Worm (Caenorhabditis elegans) whole organism, L2 larva: ENCODE data around the gene srsx-10.

Source experiments
- R02D3.7 ChIP-seq: fragments of 150-350 bp; optimal IDR thresholded peaks from 2 replicates; lab custom pipeline; 2014; ENCODE audit warnings: missing biosample characterization, missing genetic modification characterization
- Y55F3AM.14 ChIP-seq: fragments of 200-800 bp; sonication (Bioruptor generic); optimal IDR thresholded peaks from 2 replicates; lab custom pipeline; 2018; ENCODE audit warnings: mild to moderate bottlenecking, missing genetic modification characterization, missing compliant biosample characterization
- ZK546.5 ChIP-seq: sonication (generic microtip); optimal IDR thresholded peaks from 2 replicates; lab custom pipeline; 2017; ENCODE audit warnings: missing biosample characterization, missing genetic modification characterization
- ama-1 ChIP-seq: fragments of 150-350 bp; optimal IDR thresholded peaks from 2 replicates; lab custom pipeline; 2018; ENCODE audit warnings: inconsistent platforms
- ceh-16 ChIP-seq: fragments of 150-350 bp; optimal IDR thresholded peaks from 2 replicates; lab custom pipeline; 2014; ENCODE audit warnings: missing biosample characterization, missing genetic modification characterization
- ceh-82 ChIP-seq: fragments of 150-350 bp; optimal IDR thresholded peaks from 2 replicates; lab custom pipeline; 2014; ENCODE audit warnings: missing biosample characterization, missing genetic modification characterization
- crh-2 ChIP-seq: sonication (generic microtip); optimal IDR thresholded peaks from 2 replicates; lab custom pipeline; 2017; ENCODE audit warnings: missing biosample characterization, missing genetic modification characterization
- dmd-4 ChIP-seq: sonication (generic microtip); optimal IDR thresholded peaks from 2 replicates; lab custom pipeline; 2017; ENCODE audit warnings: missing biosample characterization, missing genetic modification characterization
- elt-1 ChIP-seq: fragments of 150-350 bp; optimal IDR thresholded peaks from 2 replicates; lab custom pipeline; 2014; ENCODE audit warnings: missing biosample characterization, missing genetic modification characterization
- elt-3 ChIP-seq: sonication (generic microtip); optimal IDR thresholded peaks from 2 replicates; lab custom pipeline; 2017; ENCODE audit warnings: missing biosample characterization, missing genetic modification characterization
- fos-1 ChIP-seq: fragments of 150-350 bp; optimal IDR thresholded peaks from 2 replicates; lab custom pipeline; 2014; ENCODE audit warnings: missing biosample characterization, missing genetic modification characterization
- gmeb-1 ChIP-seq: fragments of 150-350 bp; optimal IDR thresholded peaks from 2 replicates; lab custom pipeline; 2014; ENCODE audit warnings: missing biosample characterization, missing genetic modification characterization
- lin-11 ChIP-seq: fragments of 150-350 bp; sonication (generic microtip); optimal IDR thresholded peaks from 2 replicates; lab custom pipeline; 2014; ENCODE audit warnings: missing biosample characterization, missing genetic modification characterization, inconsistent platforms, mixed read lengths
- lin-13 ChIP-seq: fragments of 150-350 bp; optimal IDR thresholded peaks from 2 replicates; lab custom pipeline; 2014; ENCODE audit warnings: missing biosample characterization, missing genetic modification reagents, missing genetic modification characterization
- lin-39 ChIP-seq: fragments of 150-350 bp; optimal IDR thresholded peaks from 2 replicates; lab custom pipeline; 2014; ENCODE audit warnings: missing biosample characterization, missing genetic modification reagents, missing genetic modification characterization
- lsy-2 ChIP-seq, 2 experiments: fragments of 150-350 bp in 1 of 2; sonication (generic microtip) in 1 of 2; optimal IDR thresholded peaks; 2 replicates each; lab custom pipeline; 2014 to 2017; ENCODE audit warnings: missing biosample characterization in 2 of 2, missing genetic modification characterization in 2 of 2
- mab-5 ChIP-seq: fragments of 150-350 bp; optimal IDR thresholded peaks from 2 replicates; lab custom pipeline; 2014; ENCODE audit warnings: missing biosample characterization, missing genetic modification characterization
- mdl-1 ChIP-seq, 2 experiments: fragments of 150-350 bp in 1 of 2; sonication (generic microtip) in 1 of 2; optimal IDR thresholded peaks; 2 replicates each; lab custom pipeline; 2017; ENCODE audit warnings: missing biosample characterization in 2 of 2, missing genetic modification characterization in 2 of 2
- nhr-10 ChIP-seq: sonication (generic microtip); optimal IDR thresholded peaks from 2 replicates; lab custom pipeline; 2017; ENCODE audit warnings: missing biosample characterization, missing genetic modification characterization
- nhr-11 ChIP-seq: fragments of 150-350 bp; optimal IDR thresholded peaks from 2 replicates; lab custom pipeline; 2014; ENCODE audit warnings: missing biosample characterization, missing genetic modification characterization
- nhr-129 ChIP-seq: fragments of 150-350 bp; optimal IDR thresholded peaks from 2 replicates; lab custom pipeline; 2014; ENCODE audit warnings: missing biosample characterization, missing genetic modification characterization
- nhr-21 ChIP-seq: fragments of 150-350 bp; optimal IDR thresholded peaks from 2 replicates; lab custom pipeline; 2014; ENCODE audit warnings: missing biosample characterization, missing genetic modification characterization
- nhr-23 ChIP-seq: fragments of 150-350 bp; optimal IDR thresholded peaks from 2 replicates; lab custom pipeline; 2014; ENCODE audit warnings: missing biosample characterization, missing genetic modification reagents, missing genetic modification characterization
- nhr-25 ChIP-seq: fragments of 150-350 bp; sonication (generic microtip); optimal IDR thresholded peaks from 3 replicates; lab custom pipeline; 2014; ENCODE audit warnings: missing biosample characterization, missing genetic modification characterization
- peb-1 ChIP-seq: fragments of 150-350 bp; optimal IDR thresholded peaks from 2 replicates; lab custom pipeline; 2014; ENCODE audit warnings: missing biosample characterization, missing genetic modification characterization
- sem-4 ChIP-seq: fragments of 150-350 bp; optimal IDR thresholded peaks from 2 replicates; lab custom pipeline; 2014; ENCODE audit warnings: missing biosample characterization, missing genetic modification reagents, missing genetic modification characterization
- sma-3 ChIP-seq: sonication (generic microtip); optimal IDR thresholded peaks from 2 replicates; lab custom pipeline; 2016; ENCODE audit warnings: missing genetic modification reagents, missing genetic modification characterization, missing compliant biosample characterization
- sma-9 ChIP-seq, 2 experiments: fragments of 150-350 bp in 1 of 2; sonication (generic microtip) in 1 of 2; optimal IDR thresholded peaks; 2 replicates each; lab custom pipeline; 2014 to 2016; ENCODE audit warnings: missing genetic modification characterization in 2 of 2, mild to moderate bottlenecking in 1 of 2, missing biosample characterization in 1 of 2, missing compliant biosample characterization in 1 of 2, missing genetic modification reagents in 1 of 2, moderate library complexity in 1 of 2
- snpc-4 ChIP-seq: fragments of 150-350 bp; optimal IDR thresholded peaks from 2 replicates; lab custom pipeline; 2014; ENCODE audit warnings: missing biosample characterization, missing genetic modification characterization
- unc-39 ChIP-seq: fragments of 150-350 bp; optimal IDR thresholded peaks from 2 replicates; lab custom pipeline; 2014; ENCODE audit warnings: missing biosample characterization, missing genetic modification characterization
- unc-55 ChIP-seq: fragments of 150-350 bp; sonication (generic microtip); optimal IDR thresholded peaks from 3 replicates; lab custom pipeline; 2014; ENCODE audit warnings: missing biosample characterization, missing genetic modification reagents, missing genetic modification characterization
- unc-62 ChIP-seq: fragments of 150-350 bp; optimal IDR thresholded peaks from 2 replicates; lab custom pipeline; 2014; ENCODE audit warnings: missing biosample characterization, missing genetic modification reagents, missing genetic modification characterization
- zag-1 ChIP-seq: fragments of 150-350 bp; optimal IDR thresholded peaks from 2 replicates; lab custom pipeline; 2014; ENCODE audit warnings: missing biosample characterization, missing genetic modification characterization
- ztf-1 ChIP-seq: fragments of 200-800 bp; sonication (Bioruptor generic); conservative IDR thresholded peaks from 2 replicates; pipeline ENCODE4 v1.3.6; 2022; ENCODE audit warnings: missing genetic modification characterization, missing compliant biosample characterization
- ztf-11 ChIP-seq: sonication (generic microtip); optimal IDR thresholded peaks from 2 replicates; lab custom pipeline; 2017; ENCODE audit warnings: missing biosample characterization, missing genetic modification characterization
- ztf-4 ChIP-seq: fragments of 150-350 bp; optimal IDR thresholded peaks from 2 replicates; lab custom pipeline; 2014; ENCODE audit warnings: missing biosample characterization, missing genetic modification characterization

The srsx-10 gene

ce11 chrV:4951434-4951833, 23.1 kb downstream of the srsx-10 start, which contains the start of gene str-207:
Gene str-207 (plus strand): TSS chrV:4951734.
- TF ChIP-seq R02D3.7 (tag; lab: Kevin White, UChicago) (no peak), crh-2 (tag; lab: Kevin White, UChicago) (no peak), lin-13 (GFP tag; lab: Kevin White, UChicago) (no peak), ztf-1 (no peak), sma-9 (GFP tag; optimal IDR thresholded peaks at IDR 0.05; lab: Kevin White, UChicago) (no peak), sma-9 (tag; optimal IDR thresholded peaks at IDR 0.05; lab: Kevin White, UChicago) (no peak), nhr-21 (tag; lab: Kevin White, UChicago) (no peak), sma-3 (GFP tag; lab: Kevin White, UChicago) (no peak), unc-55 (GFP tag; lab: Kevin White, UChicago) (no peak), unc-39 (tag; lab: Kevin White, UChicago) (no peak), ama-1 (no peak), nhr-23 (no peak), mdl-1 (tag; optimal IDR thresholded peaks at IDR 0.05; lab: Kevin White, UChicago) (no peak), gmeb-1 (tag; lab: Kevin White, UChicago) (no peak), nhr-11 (tag; lab: Kevin White, UChicago) (no peak), ztf-4 (tag; lab: Kevin White, UChicago) (no peak), snpc-4 (no peak), ZK546.5 (tag; lab: Kevin White, UChicago) (no peak), nhr-129 (tag; lab: Kevin White, UChicago) (no peak)

ce11 chrV:4948635-4949034, 25.9 kb downstream of the srsx-10 start, which contains the start of gene str-209:
Gene str-209 (plus strand): TSS chrV:4948935.
- no peak for TF ChIP-seq peb-1 (tag; lab: Kevin White, UChicago)
- no peak for TF ChIP-seq mab-5
- TF ChIP-seq sem-4: no peak
- TF ChIP-seq unc-39 (tag; lab: Kevin White, UChicago): no peak
- no peak for TF ChIP-seq nhr-21 (tag; lab: Kevin White, UChicago)
- TF ChIP-seq lin-11 (tag; lab: Kevin White, UChicago): no peak
- TF ChIP-seq ceh-82: no peak
- no peak for TF ChIP-seq fos-1 (tag; lab: Kevin White, UChicago)
- no peak for TF ChIP-seq sma-3 (GFP tag; lab: Kevin White, UChicago)
- no peak for TF ChIP-seq elt-1 (tag; lab: Kevin White, UChicago)
- no peak for TF ChIP-seq unc-62 (GFP tag; lab: Kevin White, UChicago)
- no peak for TF ChIP-seq crh-2 (tag; lab: Kevin White, UChicago)

ce11 chrV:4944219-4944618, 30.4 kb downstream of the srsx-10 start, which contains the start of gene str-211:
Gene str-211 (minus strand): TSS chrV:4944319.
- TF ChIP-seq nhr-25 (tag; lab: Kevin White, UChicago) (no peak), lin-13 (GFP tag; lab: Kevin White, UChicago) (no peak), ama-1 (no peak)

DNA sequence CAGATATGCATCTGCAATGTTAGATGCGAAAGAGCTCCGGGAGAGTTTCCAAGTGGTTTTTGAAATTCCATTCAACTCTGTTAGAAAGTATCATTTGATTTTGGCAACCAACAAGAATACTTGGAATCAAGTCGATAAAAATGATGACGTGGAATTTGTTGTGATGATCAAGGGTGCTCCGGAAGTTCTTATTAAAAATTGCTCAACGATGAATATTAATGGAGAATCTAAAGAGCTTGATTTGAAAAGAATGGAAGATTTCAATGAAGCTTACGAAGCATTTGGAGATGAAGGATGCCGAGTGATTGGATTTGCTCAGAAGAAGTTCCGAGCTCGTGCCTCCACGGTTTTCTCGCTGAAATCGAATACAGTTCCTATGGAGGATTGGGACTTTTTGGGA, 37.2 kb downstream of the srsx-10 start:
- TF ChIP-seq unc-55 (GFP tag; lab: Kevin White, UChicago): no peak
- no peak for TF ChIP-seq crh-2 (tag; lab: Kevin White, UChicago)
- TF ChIP-seq ztf-11: no peak
- TF ChIP-seq ceh-16 (tag; lab: Kevin White, UChicago): no peak
- TF ChIP-seq elt-3 (tag; lab: Kevin White, UChicago): no peak
- TF ChIP-seq lin-39 (tag; lab: Kevin White, UChicago): no peak
- no peak for TF ChIP-seq Y55F3AM.14
- no peak for TF ChIP-seq sma-9 (GFP tag; optimal IDR thresholded peaks at IDR 0.05; lab: Kevin White, UChicago)
- no peak for TF ChIP-seq sma-9 (tag; optimal IDR thresholded peaks at IDR 0.05; lab: Kevin White, UChicago)
- no peak for TF ChIP-seq sma-3 (GFP tag; lab: Kevin White, UChicago)
- TF ChIP-seq ceh-82: no peak
- TF ChIP-seq nhr-10 (tag; lab: Kevin White, UChicago): no peak
- no peak for TF ChIP-seq nhr-23
- no peak for TF ChIP-seq unc-39 (tag; lab: Kevin White, UChicago)
- no peak for TF ChIP-seq snpc-4
- no peak for TF ChIP-seq lsy-2 (tag; optimal IDR thresholded peaks at IDR 0.05; lab: Kevin White, UChicago)
- no peak for TF ChIP-seq dmd-4
- TF ChIP-seq zag-1 (tag; lab: Kevin White, UChicago): no peak
- no peak for TF ChIP-seq lin-11 (tag; lab: Kevin White, UChicago)
